Worm (Caenorhabditis elegans) whole organism, late embryonic: ENCODE data around the gene suca-1.

Source experiments
- K09A11.1 ChIP-seq: sonication (generic microtip); optimal IDR thresholded peaks from 2 replicates; lab custom pipeline; 2017; ENCODE audit warnings: antibody characterized with exemption, mild to moderate bottlenecking, missing genetic modification characterization, missing compliant biosample characterization; ENCODE audit not compliant: insufficient read depth
- ama-1 ChIP-seq: fragments of 150-350 bp; optimal IDR thresholded peaks from 2 replicates; lab custom pipeline; 2014
- dmd-4 ChIP-seq: sonication (generic microtip); optimal IDR thresholded peaks from 2 replicates; lab custom pipeline; 2016; ENCODE audit warnings: borderline replicate concordance, missing genetic modification characterization, missing compliant biosample characterization
- dve-1 ChIP-seq: sonication (generic microtip); optimal IDR thresholded peaks from 2 replicates; lab custom pipeline; 2017; ENCODE audit warnings: antibody characterized with exemption, mild to moderate bottlenecking, missing genetic modification characterization, missing compliant biosample characterization
- hlh-15 ChIP-seq: sonication (generic microtip); optimal IDR thresholded peaks from 2 replicates; lab custom pipeline; 2016; ENCODE audit warnings: missing genetic modification characterization, missing compliant biosample characterization
- hlh-8 ChIP-seq: sonication (generic microtip); optimal IDR thresholded peaks from 2 replicates; lab custom pipeline; 2016; ENCODE audit warnings: missing genotype, missing genetic modification characterization, missing compliant biosample characterization
- nhr-11 ChIP-seq: fragments of 150-350 bp; optimal IDR thresholded peaks from 2 replicates; lab custom pipeline; 2014; ENCODE audit warnings: missing biosample characterization, missing genetic modification characterization
- odd-2 ChIP-seq: sonication (generic microtip); optimal IDR thresholded peaks from 2 replicates; lab custom pipeline; 2017; ENCODE audit warnings: antibody characterized with exemption, mild to moderate bottlenecking, missing genetic modification characterization, missing compliant biosample characterization
- pag-3 ChIP-seq: sonication (generic microtip); optimal IDR thresholded peaks from 2 replicates; lab custom pipeline; 2016; ENCODE audit warnings: missing compliant biosample characterization, missing genetic modification characterization, borderline replicate concordance
- unc-3 ChIP-seq, 2 experiments: fragments of 200-800 bp in 1 of 2; sonication (Bioruptor generic) in 1 of 2; sonication (generic microtip) in 1 of 2; conservative IDR thresholded peaks in 1 of 2; optimal IDR thresholded peaks in 1 of 2; 2 replicates each; pipeline versions ENCODE4 v1.3.6 to Lab custom; 2016 to 2022; ENCODE audit warnings: missing compliant biosample characterization in 2 of 2, missing genetic modification characterization in 2 of 2, missing genetic modification reagents in 1 of 2

ce11 chrX:10913981-10914380 lies 14.1 kb upstream of the suca-1 start, which contains the start of gene F47B10.9:
- TF ChIP-seq hlh-8 (tag; lab: Kevin White, UChicago) (no peak), pag-3 (tag; lab: Kevin White, UChicago) (no peak), nhr-11 (tag; lab: Kevin White, UChicago) (no peak), odd-2 (tag; lab: Kevin White, UChicago) (no peak), hlh-15 (no peak), K09A11.1 (tag; lab: Kevin White, UChicago) (no peak), ama-1 (no peak), dmd-4 (tag; lab: Kevin White, UChicago) (no peak), unc-3 (GFP tag; conservative IDR thresholded peaks at IDR 0.05; lab: Robert Waterston, UW) (no peak), unc-3 (tag; optimal IDR thresholded peaks at IDR 0.05; lab: Kevin White, UChicago) (no peak), dve-1 (no peak)
